Worm (Caenorhabditis elegans): ENCODE data around the gene C54D10.10.
A peak's percentile ranks its signal among the peaks of the same experiment; 100 is the strongest.

C54D10.10 gene

ce11 chrV:12486934-12487333 lies 37.1 kb upstream of the C54D10.10 start, which contains the start of gene inx-11:
Gene inx-11, plus strand, starts transcription at chrV:12487234.
- TF ChIP-seq F13H6.1 (tag; optimal IDR thresholded peaks at IDR 0.05) = peak; percentile 20
- TF ChIP-seq mab-5 (tag; optimal IDR thresholded peaks at IDR 0.05) = no peak

- no peak for TF ChIP-seq sem-4 (tag; optimal IDR thresholded peaks at IDR 0.05)
- no peak for TF ChIP-seq nhr-11 (tag; optimal IDR thresholded peaks at IDR 0.05)
- no peak for TF ChIP-seq lin-11 (tag; optimal IDR thresholded peaks at IDR 0.05)
- TF ChIP-seq peb-1 (tag; optimal IDR thresholded peaks at IDR 0.05) = no peak
- TF ChIP-seq dmd-4 (tag; optimal IDR thresholded peaks at IDR 0.05) = no peak
- no peak for TF ChIP-seq nhr-77 (tag; optimal IDR thresholded peaks at IDR 0.05)
- no peak for TF ChIP-seq lin-39 (tag; optimal IDR thresholded peaks at IDR 0.05)
- no peak for TF ChIP-seq nhr-25 (tag; optimal IDR thresholded peaks at IDR 0.05)
- TF ChIP-seq alr-1 (tag; optimal IDR thresholded peaks at IDR 0.05) = no peak
- no peak for TF ChIP-seq R02D3.7 (tag; optimal IDR thresholded peaks at IDR 0.05)
- no peak for TF ChIP-seq ZK546.5 (tag; optimal IDR thresholded peaks at IDR 0.05)
Observed at ce11 chrV:12484585-12484984, 34.8 kb upstream of the C54D10.10 start, which contains the start of gene srt-39. Gene srt-39, plus strand, starts transcription at chrV:12484885.

- TF ChIP-seq lin-13 (GFP tag; optimal IDR thresholded peaks at IDR 0.05) (no peak), nhr-237 (tag; optimal IDR thresholded peaks at IDR 0.05) (no peak), blmp-1 (tag; optimal IDR thresholded peaks at IDR 0.05; ENCODE audit: insufficient read depth) (no peak), nhr-77 (tag; optimal IDR thresholded peaks at IDR 0.05) (no peak), ztf-1 (GFP tag; conservative IDR thresholded peaks at IDR 0.05) (no peak), ztf-11 (tag; optimal IDR thresholded peaks at IDR 0.05) (no peak), ceh-16 (tag; optimal IDR thresholded peaks at IDR 0.05) (no peak), elt-3 (tag; optimal IDR thresholded peaks at IDR 0.05) (no peak), nhr-23 (tag; optimal IDR thresholded peaks at IDR 0.05) (no peak), mbf-1 (tag; optimal IDR thresholded peaks at IDR 0.05) (no peak), R02D3.7 (tag; optimal IDR thresholded peaks at IDR 0.05) (no peak), ZK546.5 (tag; optimal IDR thresholded peaks at IDR 0.05) (no peak), nhr-10 (tag; optimal IDR thresholded peaks at IDR 0.05) (no peak), elt-1 (tag; optimal IDR thresholded peaks at IDR 0.05) (no peak), crh-2 (tag; optimal IDR thresholded peaks at IDR 0.05) (no peak), C34F6.9 (tag; optimal IDR thresholded peaks at IDR 0.05) (peak; percentile 61), nhr-21 (tag; optimal IDR thresholded peaks at IDR 0.05) (no peak), F13H6.1 (tag; optimal IDR thresholded peaks at IDR 0.05) (peak; percentile 59), nhr-6 (tag; optimal IDR thresholded peaks at IDR 0.05) (no peak), sma-9 (GFP tag; optimal IDR thresholded peaks at IDR 0.05) (peak; percentile 17), sma-9 (tag; optimal IDR thresholded peaks at IDR 0.05) (no peak), nhr-129 (tag; optimal IDR thresholded peaks at IDR 0.05) (peak; percentile 47), fos-1 (tag; optimal IDR thresholded peaks at IDR 0.05) (no peak), ceh-82 (tag; optimal IDR thresholded peaks at IDR 0.05) (no peak), lsy-2 (tag; optimal IDR thresholded peaks at IDR 0.05) (peak in 1 of 2 experiments; percentile 28), mdl-1 (tag; optimal IDR thresholded peaks at IDR 0.05) (no peak), dmd-4 (tag; optimal IDR thresholded peaks at IDR 0.05) (no peak), nhr-11 (tag; optimal IDR thresholded peaks at IDR 0.05) (no peak), peb-1 (tag; optimal IDR thresholded peaks at IDR 0.05) (no peak), unc-62 (GFP tag; optimal IDR thresholded peaks at IDR 0.05) (no peak), mab-5 (tag; optimal IDR thresholded peaks at IDR 0.05) (no peak), nhr-25 (tag; optimal IDR thresholded peaks at IDR 0.05) (no peak), aly-2 (tag; optimal IDR thresholded peaks at IDR 0.05) (no peak)
Observed at ce11 chrV:12478990-12479389, 29.2 kb upstream of the C54D10.10 start.

- no peak for TF ChIP-seq dmd-4 (tag; optimal IDR thresholded peaks at IDR 0.05)
- TF ChIP-seq nhr-77 (tag; optimal IDR thresholded peaks at IDR 0.05) = no peak
- TF ChIP-seq nhr-25 (tag; optimal IDR thresholded peaks at IDR 0.05) = no peak
Observed at ce11 chrV:12478111-12478510, 28.3 kb upstream of the C54D10.10 start, which contains the start of gene atn-1. Gene atn-1, plus strand, starts transcription at chrV:12478411.

- TF ChIP-seq nhr-129 (tag; optimal IDR thresholded peaks at IDR 0.05) (peak; percentile 51), C34F6.9 (tag; optimal IDR thresholded peaks at IDR 0.05) (peak; percentile 30), fos-1 (tag; optimal IDR thresholded peaks at IDR 0.05) (no peak), Y55F3AM.14 (GFP tag; optimal IDR thresholded peaks at IDR 0.05) (no peak), nhr-6 (tag; optimal IDR thresholded peaks at IDR 0.05) (no peak), F13H6.1 (tag; optimal IDR thresholded peaks at IDR 0.05) (peak; percentile 51)
Observed at ce11 chrV:12477139-12477538, 27.3 kb upstream of the C54D10.10 start.
